Fruit fly (Drosophila melanogaster): Measurements from ENCODE around the gene bur.

Gene bur

dm6 chr2L:21169863-21170262 is 9.6 kb downstream of the bur start:
- TF ChIP-seq CG34367 (tag; optimal IDR thresholded peaks at IDR 0.05) (no peak), gl (tag; optimal IDR thresholded peaks at IDR 0.05) (no peak), Pif1B (GFP tag; optimal IDR thresholded peaks at IDR 0.05) (no peak), CG8301 (tag; optimal IDR thresholded peaks at IDR 0.05) (no peak), D1 (tag; optimal IDR thresholded peaks at IDR 0.05) (no peak), CG9948 (tag; optimal IDR thresholded peaks at IDR 0.05) (no peak), CG14655 (GFP tag; optimal IDR thresholded peaks at IDR 0.05) (no peak), CG12605 (GFP tag; IDR thresholded peaks at IDR 0.05) (no peak), Pif1A (GFP tag; optimal IDR thresholded peaks at IDR 0.05) (no peak), CG13204 (GFP tag; optimal IDR thresholded peaks at IDR 0.05) (no peak)

dm6 chr2L:21169160-21169624 is 10.3 kb downstream of the bur start:
- TF ChIP-seq CG13204 (GFP tag; optimal IDR thresholded peaks at IDR 0.05) (no peak), CG34367 (tag; optimal IDR thresholded peaks at IDR 0.05) (no peak), EcR (GFP tag; optimal IDR thresholded peaks at IDR 0.05) (peak; percentile 78), CG4496 (GFP tag; IDR thresholded peaks at IDR 0.05) (no peak)

dm6 chr2L:21168295-21169159 is 11.0 kb downstream of the bur start, which contains the start of the genes mAcon1, CG43345 and CG43346:
Gene mAcon1, plus strand, starts transcription at chr2L:21168570.
Gene CG43345, minus strand, starts transcription at chr2L:21168581.
Gene CG43346, minus strand, starts transcription at chr2L:21168581.
- TF ChIP-seq EcR (GFP tag; optimal IDR thresholded peaks at IDR 0.05) (no peak), CG4496 (GFP tag; IDR thresholded peaks at IDR 0.05) (peak; percentile 34; the same call in 1 of the 3 replicates), fd96Ca (GFP tag; IDR thresholded peaks at IDR 0.05) (peak; percentile 71), rn (GFP tag; IDR thresholded peaks at IDR 0.05) (no peak), D1 (tag; optimal IDR thresholded peaks at IDR 0.05) (no peak), CG17806 (tag; optimal IDR thresholded peaks at IDR 0.05) (peak; percentile 52), CG13204 (GFP tag; optimal IDR thresholded peaks at IDR 0.05) (no peak), Pif1B (GFP tag; optimal IDR thresholded peaks at IDR 0.05) (no peak), Snoo (tag; optimal IDR thresholded peaks at IDR 0.05) (peak; percentile 68), CG12605 (GFP tag; IDR thresholded peaks at IDR 0.05) (no peak), CG8301 (tag; optimal IDR thresholded peaks at IDR 0.05) (peak; percentile 66), CG34367 (tag; optimal IDR thresholded peaks at IDR 0.05) (no peak), gl (tag; optimal IDR thresholded peaks at IDR 0.05) (peak; percentile 17), CG8159 (tag; optimal IDR thresholded peaks at IDR 0.05) (peak; percentile 76), CG9948 (tag; optimal IDR thresholded peaks at IDR 0.05) (peak; percentile 62), Ets98B (GFP tag; IDR thresholded peaks at IDR 0.05) (no peak), CG10348 (GFP tag; IDR thresholded peaks at IDR 0.05) (0 out of 2 replicates have a peak, but pooled peaks have one; percentile 42), CG14655 (GFP tag; optimal IDR thresholded peaks at IDR 0.05) (no peak), Pif1A (GFP tag; optimal IDR thresholded peaks at IDR 0.05) (no peak), CG15710 (tag; optimal IDR thresholded peaks at IDR 0.05) (peak; percentile 80), CG32121 (GFP tag; IDR thresholded peaks at IDR 0.05) (peak; percentile 39)

- TF ChIP-seq Ets98B (GFP tag; IDR thresholded peaks at IDR 0.05) (no peak), Pif1A (GFP tag; optimal IDR thresholded peaks at IDR 0.05) (no peak), CG4496 (GFP tag; IDR thresholded peaks at IDR 0.05) (no peak), CG8301 (tag; optimal IDR thresholded peaks at IDR 0.05) (no peak), CG8159 (tag; optimal IDR thresholded peaks at IDR 0.05) (no peak), CG13204 (GFP tag; optimal IDR thresholded peaks at IDR 0.05) (no peak), CG17806 (tag; optimal IDR thresholded peaks at IDR 0.05) (no peak), CG32121 (GFP tag; IDR thresholded peaks at IDR 0.05) (no peak)
Measured at dm6 chr2L:21166422-21166821, 13.1 kb downstream of the bur start.

- peak; percentile 23 for TF ChIP-seq CG17806 (tag; optimal IDR thresholded peaks at IDR 0.05)
- TF ChIP-seq gl (tag; optimal IDR thresholded peaks at IDR 0.05), result no peak
- no peak for TF ChIP-seq D1 (tag; optimal IDR thresholded peaks at IDR 0.05)
- no peak for TF ChIP-seq CG10348 (GFP tag; IDR thresholded peaks at IDR 0.05)
- peak; percentile 40 for TF ChIP-seq CG15710 (tag; optimal IDR thresholded peaks at IDR 0.05)
- no peak for TF ChIP-seq Pif1A (GFP tag; optimal IDR thresholded peaks at IDR 0.05)
- TF ChIP-seq Ets98B (GFP tag; IDR thresholded peaks at IDR 0.05), result no peak
- TF ChIP-seq Pif1B (GFP tag; optimal IDR thresholded peaks at IDR 0.05), result no peak
- no peak for TF ChIP-seq CG13204 (GFP tag; optimal IDR thresholded peaks at IDR 0.05)
- TF ChIP-seq CG8159 (tag; optimal IDR thresholded peaks at IDR 0.05), result peak; percentile 48
- peak; percentile 72 for TF ChIP-seq CG4496 (GFP tag; IDR thresholded peaks at IDR 0.05)
- no peak for TF ChIP-seq CG14655 (GFP tag; optimal IDR thresholded peaks at IDR 0.05)
- TF ChIP-seq CG32121 (GFP tag; IDR thresholded peaks at IDR 0.05), result no peak; the same call in 1 of the 2 replicates
- no peak for TF ChIP-seq EcR (GFP tag; optimal IDR thresholded peaks at IDR 0.05)
- TF ChIP-seq fd96Ca (GFP tag; IDR thresholded peaks at IDR 0.05), result no peak
- TF ChIP-seq CG9948 (tag; optimal IDR thresholded peaks at IDR 0.05), result peak; percentile 46
- TF ChIP-seq CG8301 (tag; optimal IDR thresholded peaks at IDR 0.05), result peak; percentile 34
- TF ChIP-seq CG34367 (tag; optimal IDR thresholded peaks at IDR 0.05), result no peak
- no peak for TF ChIP-seq CG12605 (GFP tag; IDR thresholded peaks at IDR 0.05)
- TF ChIP-seq rn (GFP tag; IDR thresholded peaks at IDR 0.05), result peak; percentile 36; the same call in 1 of the 2 replicates
- TF ChIP-seq Snoo (tag; optimal IDR thresholded peaks at IDR 0.05), result peak; percentile 10
Measured at dm6 chr2L:21163311-21163842, 16.1 kb downstream of the bur start, which contains the start of gene Noc2. Gene Noc2, plus strand, starts transcription at chr2L:21163641.
